Worm (Caenorhabditis elegans) whole organism, L4/young adult: ENCODE data around the gene T10B5.7.
A peak's percentile ranks its signal among the peaks of the same experiment; 100 is the strongest.

Experiments
- W03F9.2 ChIP-seq: fragments of 150-350 bp; optimal IDR thresholded peaks from 2 replicates; lab custom pipeline; 2014; ENCODE audit warnings: missing biosample characterization, missing genetic modification characterization
- dao-5 ChIP-seq: sonication (generic microtip); optimal IDR thresholded peaks from 2 replicates; lab custom pipeline; 2016; ENCODE audit warnings: missing genotype, missing genetic modification characterization, moderate library complexity, missing compliant biosample characterization
- him-1 ChIP-seq: sonication (generic microtip); optimal IDR thresholded peaks from 2 replicates; lab custom pipeline; 2016; ENCODE audit warnings: missing genotype, missing genetic modification reagents, missing genetic modification characterization, missing compliant biosample characterization

Gene T10B5.7

ce11 chrV:1829973-1830372 is 16.0 kb upstream of the T10B5.7 start, which contains the start of gene Y32G9B.1:
Gene Y32G9B.1, minus strand, starts transcription at chrV:1830073.
- TF ChIP-seq W03F9.2 (tag; lab: Kevin White, UChicago) (no peak), him-1 (tag; lab: Kevin White, UChicago) (no peak), dao-5 (tag; lab: Kevin White, UChicago) (no peak)

ce11 chrV:1841744-1842143 is 4.3 kb upstream of the T10B5.7 start, which contains the start of gene T10B5.8:
Gene T10B5.8, plus strand, starts transcription at chrV:1842044.
- TF ChIP-seq dao-5 (tag; lab: Kevin White, UChicago) (no peak), W03F9.2 (tag; lab: Kevin White, UChicago) (no peak), him-1 (tag; lab: Kevin White, UChicago) (no peak)

ce11 chrV:1848590-1848989 is 2.6 kb downstream of the T10B5.7 start:
- TF ChIP-seq dao-5 (tag; lab: Kevin White, UChicago) (no peak), him-1 (tag; lab: Kevin White, UChicago) (no peak), W03F9.2 (tag; lab: Kevin White, UChicago) (no peak)

ce11 chrV:1855087-1855486 is 9.1 kb downstream of the T10B5.7 start:
- no peak for TF ChIP-seq dao-5 (tag; lab: Kevin White, UChicago)
- TF ChIP-seq him-1 (tag; lab: Kevin White, UChicago) = no peak
- TF ChIP-seq W03F9.2 (tag; lab: Kevin White, UChicago) = no peak

- no peak for TF ChIP-seq him-1 (tag; lab: Kevin White, UChicago)
- no peak for TF ChIP-seq dao-5 (tag; lab: Kevin White, UChicago)
- TF ChIP-seq W03F9.2 (tag; lab: Kevin White, UChicago) = no peak
Measured at ce11 chrV:1856176-1856575, 10.2 kb downstream of the T10B5.7 start, which contains the start of gene T10B5.10. Gene T10B5.10, minus strand, starts transcription at chrV:1856276.

ce11 chrV:1857840-1858239 is 11.8 kb downstream of the T10B5.7 start:
- no peak for TF ChIP-seq dao-5 (tag; lab: Kevin White, UChicago)
- TF ChIP-seq him-1 (tag; lab: Kevin White, UChicago) = no peak
- TF ChIP-seq W03F9.2 (tag; lab: Kevin White, UChicago) = no peak

- no peak for TF ChIP-seq him-1 (tag; lab: Kevin White, UChicago)
- no peak for TF ChIP-seq dao-5 (tag; lab: Kevin White, UChicago)
- TF ChIP-seq W03F9.2 (tag; lab: Kevin White, UChicago) = no peak
Measured at ce11 chrV:1862954-1863353, 17.0 kb downstream of the T10B5.7 start.

ce11 chrV:1864997-1865396 is 19.0 kb downstream of the T10B5.7 start:
- no peak for TF ChIP-seq W03F9.2 (tag; lab: Kevin White, UChicago)
- no peak for TF ChIP-seq dao-5 (tag; lab: Kevin White, UChicago)
- TF ChIP-seq him-1 (tag; lab: Kevin White, UChicago) = no peak

ce11 chrV:1868025-1868424 is 22.0 kb downstream of the T10B5.7 start:
- TF ChIP-seq him-1 (tag; lab: Kevin White, UChicago) = no peak
- no peak for TF ChIP-seq W03F9.2 (tag; lab: Kevin White, UChicago)
- no peak for TF ChIP-seq dao-5 (tag; lab: Kevin White, UChicago)

ce11 chrV:1868596-1869263 is 22.7 kb downstream of the T10B5.7 start, which contains the start of gene knl-3:
Gene knl-3, plus strand, starts transcription at chrV:1869213.
- TF ChIP-seq dao-5 (tag; lab: Kevin White, UChicago) (no peak), W03F9.2 (tag; lab: Kevin White, UChicago) (peak; percentile 71), him-1 (tag; lab: Kevin White, UChicago) (peak; percentile 83)

ce11 chrV:1869682-1870081 is 23.7 kb downstream of the T10B5.7 start, which contains the start of gene T10B5.3:
Gene T10B5.3, minus strand, starts transcription at chrV:1869782.
- TF ChIP-seq him-1 (tag; lab: Kevin White, UChicago) = no peak
- no peak for TF ChIP-seq W03F9.2 (tag; lab: Kevin White, UChicago)
- TF ChIP-seq dao-5 (tag; lab: Kevin White, UChicago) = no peak

- TF ChIP-seq W03F9.2 (tag; lab: Kevin White, UChicago) (no peak), him-1 (tag; lab: Kevin White, UChicago) (no peak), dao-5 (tag; lab: Kevin White, UChicago) (no peak)
Measured at ce11 chrV:1870515-1870940, 24.5 kb downstream of the T10B5.7 start.

- TF ChIP-seq him-1 (tag; lab: Kevin White, UChicago) (peak; percentile 89), W03F9.2 (tag; lab: Kevin White, UChicago) (peak; percentile 86), dao-5 (tag; lab: Kevin White, UChicago) (peak; percentile 26)
Measured at ce11 chrV:1871768-1872296, 25.8 kb downstream of the T10B5.7 start, which contains the start of the genes T10B5.4 and cct-7. Gene T10B5.4, minus strand, starts transcription at chrV:1871807. Gene cct-7, plus strand, starts transcription at chrV:1872246.
